Fruit fly (Drosophila melanogaster): ENCODE data around the gene tkv.

tkv gene

DNA sequence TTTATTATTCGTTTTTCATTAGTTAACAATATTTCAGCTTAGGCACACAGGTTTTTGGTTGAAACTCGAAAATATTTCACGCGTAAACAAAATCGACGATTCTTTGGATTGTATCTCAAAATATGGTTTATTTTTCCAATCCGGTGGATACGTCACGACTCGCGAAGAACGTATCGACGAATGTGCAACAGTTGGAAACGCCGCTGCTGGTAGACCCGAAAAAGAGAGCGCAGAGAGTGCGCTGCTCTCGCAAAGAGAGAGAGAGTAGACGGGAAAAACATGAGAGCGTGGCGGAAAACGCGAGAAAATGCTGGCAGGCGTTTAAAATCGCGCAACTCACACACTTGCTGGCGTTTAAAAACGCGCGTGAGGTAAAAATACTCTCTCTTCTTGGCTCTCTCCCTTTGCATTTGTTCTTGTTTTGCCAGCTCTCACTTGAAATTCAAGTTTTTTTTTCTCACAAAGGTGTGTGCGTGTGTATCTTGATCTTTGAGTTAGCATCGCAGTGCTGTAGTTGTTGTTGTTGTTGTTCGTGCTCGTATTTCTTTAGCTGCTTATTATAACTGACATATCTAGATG is 33.9 kb downstream of the tkv start (continued):
- TF ChIP-seq Blimp-1 (GFP tag; optimal IDR thresholded peaks at IDR 0.05) (no peak), CG18599 (GFP tag; optimal IDR thresholded peaks at IDR 0.05) (no peak), Nf-YC (tag; optimal IDR thresholded peaks at IDR 0.05) (no peak), grn (GFP tag; optimal IDR thresholded peaks at IDR 0.05) (peak; percentile 96), sens-2 (GFP tag; IDR thresholded peaks at IDR 0.05) (no peak), CG31441 (GFP tag; IDR thresholded peaks at IDR 0.05) (no peak), HHEX (GFP tag; optimal IDR thresholded peaks at IDR 0.05) (no peak), nau (GFP tag; optimal IDR thresholded peaks at IDR 0.05) (peak; percentile 44), CG14710 (tag; optimal IDR thresholded peaks at IDR 0.05) (no peak), Jarid2 (GFP tag; optimal IDR thresholded peaks at IDR 0.05) (peak; percentile 93)

DNA sequence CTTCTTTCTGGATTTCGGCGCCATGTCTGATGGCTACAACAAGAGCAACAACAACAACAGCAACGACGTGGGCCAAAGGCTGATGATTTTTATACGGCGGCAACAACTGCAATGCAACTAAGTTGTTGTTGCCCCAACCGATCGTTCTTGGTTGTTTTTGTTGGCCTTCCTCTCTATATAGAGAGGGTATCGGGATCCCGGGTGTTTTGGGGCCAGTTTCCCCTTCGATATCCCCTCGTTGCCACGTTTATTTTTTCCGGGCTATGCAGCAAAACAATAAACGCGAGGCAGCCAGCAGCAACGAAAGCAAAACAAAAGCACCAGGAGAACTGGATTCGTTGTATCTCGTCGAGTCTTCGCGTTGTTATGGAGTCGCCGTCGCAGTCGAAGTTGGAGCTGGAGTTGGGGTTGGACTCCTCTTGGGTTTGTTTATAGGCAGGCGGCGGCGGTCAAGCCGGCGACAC is 34.8 kb downstream of the tkv start:
- TF ChIP-seq caup (GFP tag; optimal IDR thresholded peaks at IDR 0.05; ENCODE audit: severe bottlenecking) (no peak), crol (GFP tag; IDR thresholded peaks at IDR 0.05) (peak; percentile 52), CG4360 (GFP tag; IDR thresholded peaks at IDR 0.05) (peak; percentile 91), D19A (tag; optimal IDR thresholded peaks at IDR 0.05) (peak; percentile 19), Med (GFP tag) (peak; percentile 59), ranshi (GFP tag; IDR thresholded peaks at IDR 0.05) (no peak), CG16863 (GFP tag; optimal IDR thresholded peaks at IDR 0.05) (no peak), otp (GFP tag; IDR thresholded peaks at IDR 0.05) (0 out of 3 replicates have a peak, but pooled peaks have one; percentile 6), nom (GFP tag; optimal IDR thresholded peaks at IDR 0.05) (peak; percentile 74)

DNA sequence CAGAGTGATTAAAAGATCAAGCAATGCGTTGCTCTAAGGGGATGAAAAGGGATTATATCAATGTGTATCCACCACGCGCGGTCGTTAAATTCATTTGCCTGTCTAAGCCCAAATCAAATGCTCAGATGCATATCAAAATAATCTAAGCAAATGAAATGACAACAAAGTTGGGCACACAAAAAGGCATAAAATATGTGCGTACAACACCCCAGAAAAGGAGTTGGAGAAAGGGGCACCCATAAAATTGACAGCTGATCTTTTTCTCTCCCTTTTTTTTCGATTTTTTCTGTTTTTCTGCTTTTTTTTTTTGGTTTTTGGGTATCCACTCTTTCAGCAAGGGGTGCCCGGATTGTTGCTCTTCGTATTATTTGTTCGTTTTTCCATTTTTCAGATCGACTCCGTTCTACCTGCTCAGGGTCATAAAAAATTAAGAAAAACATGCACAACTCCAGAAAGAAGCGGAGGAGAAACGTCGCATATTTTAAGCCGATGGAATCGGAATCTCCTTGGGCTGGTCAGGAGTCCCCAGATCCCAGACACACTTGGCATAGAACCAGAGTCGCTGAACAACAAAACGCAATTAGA is 36.4 kb downstream of the tkv start:
- TF ChIP-seq CG13123 (GFP tag; optimal IDR thresholded peaks at IDR 0.05) (no peak), sens (GFP tag) (peak; percentile 7), chm (GFP tag; IDR thresholded peaks at IDR 0.05) (no peak), vnd (GFP tag; IDR thresholded peaks at IDR 0.05; ENCODE audit: partially characterized antibody) (no peak), gfzf (GFP tag; optimal IDR thresholded peaks at IDR 0.05) (no peak), NC2β (GFP tag; optimal IDR thresholded peaks at IDR 0.05) (no peak), Stat92E (GFP tag; optimal IDR thresholded peaks at IDR 0.05) (peak in 1 of 3 experiments; percentile 70), B-H1 (GFP tag; IDR thresholded peaks at IDR 0.05) (no peak), CG7745 (tag; optimal IDR thresholded peaks at IDR 0.05) (peak; percentile 80), MTF-1 (GFP tag; optimal IDR thresholded peaks at IDR 0.05; ENCODE audit: borderline replicate concordance) (no peak), CG7372 (GFP tag; IDR thresholded peaks at IDR 0.05) (no peak), kay (GFP tag; optimal IDR thresholded peaks at IDR 0.05) (no peak), CG12236 (GFP tag; optimal IDR thresholded peaks at IDR 0.05) (no peak), CG6791 (GFP tag; IDR thresholded peaks at IDR 0.05; ENCODE audit: partially characterized antibody) (no peak), C15 (GFP tag; IDR thresholded peaks at IDR 0.05) (no peak), CG5953 (GFP tag; IDR thresholded peaks at IDR 0.05) (no peak), sisA (GFP tag; IDR thresholded peaks at IDR 0.05) (no peak), Gsc (GFP tag; IDR thresholded peaks at IDR 0.05) (no peak), pros (GFP tag; optimal IDR thresholded peaks at IDR 0.05) (peak; percentile 68), CG10209 (GFP tag; optimal IDR thresholded peaks at IDR 0.05) (no peak), Kr (GFP tag; optimal IDR thresholded peaks at IDR 0.05) (peak; percentile 74), slbo (GFP tag; IDR thresholded peaks at IDR 0.05) (no peak), shn (GFP tag; optimal IDR thresholded peaks at IDR 0.05) (no peak), kni (GFP tag; optimal IDR thresholded peaks at IDR 0.05) (peak; percentile 79), scrt (GFP tag; optimal IDR thresholded peaks at IDR 0.05) (no peak), lmd (GFP tag; IDR thresholded peaks at IDR 0.05) (no peak), BEAF-32 (GFP tag; optimal IDR thresholded peaks at IDR 0.05) (no peak), tll (GFP tag; optimal IDR thresholded peaks at IDR 0.05) (no peak)
